Worm (Caenorhabditis elegans): ENCODE data around the gene Y41D4B.1.

DNA sequence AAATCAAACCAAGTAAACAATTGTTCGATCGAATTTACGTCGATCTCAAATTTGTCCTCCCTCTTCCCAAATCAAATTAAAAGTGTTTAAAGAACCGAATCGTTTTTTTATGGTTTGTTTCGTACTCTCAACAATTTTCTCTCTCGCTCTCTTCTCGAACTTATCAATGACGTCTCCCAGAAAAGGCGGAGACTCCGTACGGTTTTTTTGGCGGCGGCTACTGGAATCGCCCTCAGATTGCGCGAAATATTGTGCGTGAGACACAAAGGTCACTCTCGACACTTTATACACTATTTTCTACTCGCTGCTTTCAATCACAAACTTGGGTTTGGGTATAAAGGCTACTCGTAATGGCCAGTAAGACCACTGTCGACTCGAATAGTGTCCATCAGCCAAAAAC is 48.0 kb downstream of the Y41D4B.1 start, which contains the start of gene epic-2:
- TF ChIP-seq sea-2 (GFP tag; optimal IDR thresholded peaks at IDR 0.05) (no peak), lin-39 (tag; optimal IDR thresholded peaks at IDR 0.05) (no peak), unc-62 (GFP tag; optimal IDR thresholded peaks at IDR 0.05) (no peak), ceh-82 (tag; optimal IDR thresholded peaks at IDR 0.05) (no peak)

All from whole organism, L3 larva.